Fruit fly (Drosophila melanogaster) whole organism, wandering third instar larva: ENCODE data around the gene alpha-Est5.

Experiments
- Abd-B ChIP-seq: fragments of >200 bp; optimal IDR thresholded peaks from 2 replicates; lab custom pipeline; 2017; ENCODE audit warnings: missing biosample characterization, missing genetic modification characterization
- CG32264 ChIP-seq: fragments of 200-800 bp; sonication (Bioruptor generic); optimal IDR thresholded peaks from 2 replicates; lab custom pipeline; 2016; ENCODE audit warnings: missing biosample characterization, missing genetic modification characterization
- CG9705 ChIP-seq: fragments of 200-800 bp; sonication (Bioruptor generic); optimal IDR thresholded peaks from 2 replicates; lab custom pipeline; 2018; ENCODE audit warnings: missing biosample characterization, mild to moderate bottlenecking, missing genetic modification characterization
- CrebA ChIP-seq: fragments of 200-800 bp; sonication (Bioruptor generic); optimal IDR thresholded peaks from 2 replicates; lab custom pipeline; 2016; ENCODE audit warnings: missing biosample characterization, mild to moderate bottlenecking, missing genetic modification characterization, borderline replicate concordance
- Dfd ChIP-seq: fragments of >200 bp; optimal IDR thresholded peaks from 2 replicates; lab custom pipeline; 2017; ENCODE audit warnings: missing biosample characterization, missing genetic modification characterization
- Dif ChIP-seq: fragments of 200-275, 200-300 bp; sonication (Bioruptor generic); optimal IDR thresholded peaks from 2 replicates; lab custom pipeline; 2018; ENCODE audit warnings: missing biosample characterization, missing genetic modification characterization; ENCODE audit not compliant: partially characterized antibody
- GATAd ChIP-seq: sonication (Bioruptor generic); optimal IDR thresholded peaks from 2 replicates; lab custom pipeline; 2016; ENCODE audit warnings: missing biosample characterization, missing genetic modification characterization
- HLH106 ChIP-seq: fragments of 200-800 bp; optimal IDR thresholded peaks from 3 replicates; lab custom pipeline; 2019; ENCODE audit warnings: missing biosample characterization, mild to moderate bottlenecking, missing genetic modification characterization, moderate library complexity
- Hnf4 ChIP-seq: fragments of 200-800 bp; sonication (Bioruptor generic); optimal IDR thresholded peaks from 2 replicates; lab custom pipeline; 2016; ENCODE audit warnings: missing biosample characterization, mild to moderate bottlenecking, missing genetic modification characterization
- Hr78 ChIP-seq: fragments of >200 bp; optimal IDR thresholded peaks from 2 replicates; lab custom pipeline; 2017; ENCODE audit warnings: missing biosample characterization, missing genetic modification characterization
- Hr83 ChIP-seq: fragments of 200-300 bp; sonication (Bioruptor generic); optimal IDR thresholded peaks from 2 replicates; lab custom pipeline; 2016; ENCODE audit warnings: missing biosample characterization, mild to moderate bottlenecking, missing genetic modification characterization, moderate library complexity; ENCODE audit not compliant: poor library complexity, severe bottlenecking
- Jra ChIP-seq: sonication (Bioruptor generic); optimal IDR thresholded peaks from 2 replicates; lab custom pipeline; 2016; ENCODE audit warnings: missing biosample characterization, missing genetic modification characterization
- Mio ChIP-seq: sonication (Bioruptor generic); optimal IDR thresholded peaks from 2 replicates; lab custom pipeline; 2016; ENCODE audit warnings: missing biosample characterization, missing genetic modification characterization
- Myc ChIP-seq: fragments of >200 bp; optimal IDR thresholded peaks from 2 replicates; lab custom pipeline; 2017
- N ChIP-seq: fragments of >200 bp; optimal IDR thresholded peaks from 2 replicates; lab custom pipeline; 2018; ENCODE audit warnings: missing biosample characterization, missing external identifiers, missing genetic modification characterization
- OdsH ChIP-seq: fragments of 200-800 bp; sonication (Bioruptor generic); optimal IDR thresholded peaks from 2 replicates; lab custom pipeline; 2016; ENCODE audit warnings: missing biosample characterization, mild to moderate bottlenecking, missing genetic modification characterization
- Rel ChIP-seq, 2 experiments: fragments of 200-800 bp; sonication (Bioruptor generic) in 1 of 2; optimal IDR thresholded peaks; 2 replicates in 1 of 2; 3 replicates in 1 of 2; lab custom pipeline; 2016 to 2019; ENCODE audit warnings: mild to moderate bottlenecking in 2 of 2, missing biosample characterization in 2 of 2, missing genetic modification characterization in 2 of 2, moderate library complexity in 1 of 2
- Sp1 ChIP-seq: fragments of 200-800 bp; sonication (Bioruptor generic); optimal IDR thresholded peaks from 3 replicates; lab custom pipeline; 2019; ENCODE audit warnings: missing biosample characterization, mild to moderate bottlenecking, missing genetic modification characterization, moderate library complexity
- Vsx2 ChIP-seq: fragments of 200-300, 225-300 bp; sonication (Bioruptor generic); optimal IDR thresholded peaks from 2 replicates; lab custom pipeline; 2018; ENCODE audit warnings: missing biosample characterization, missing genetic modification characterization; ENCODE audit not compliant: partially characterized antibody
- br ChIP-seq: fragments of 200-800 bp; sonication (Bioruptor generic); optimal IDR thresholded peaks from 2 replicates; lab custom pipeline; 2016; ENCODE audit warnings: missing biosample characterization, missing genetic modification characterization
- brk ChIP-seq: fragments of 200-800 bp; sonication (Bioruptor generic); optimal IDR thresholded peaks from 2 replicates; lab custom pipeline; 2016; ENCODE audit warnings: missing biosample characterization, mild to moderate bottlenecking, missing genetic modification characterization
- dl ChIP-seq, 2 experiments: fragments of 175-275, 200-275 bp in 1 of 2; fragments of 200-275 bp in 1 of 2; sonication (Bioruptor generic); optimal IDR thresholded peaks; lab custom pipeline; 2018; ENCODE audit warnings: mild to moderate bottlenecking in 2 of 2, missing biosample characterization in 2 of 2, missing genetic modification characterization in 2 of 2, moderate library complexity in 2 of 2; ENCODE audit not compliant: partially characterized antibody in 2 of 2, insufficient read depth in 1 of 2
- dmrt93B ChIP-seq: fragments of 200-800 bp; sonication (Bioruptor generic); optimal IDR thresholded peaks from 2 replicates; lab custom pipeline; 2018; ENCODE audit warnings: missing biosample characterization, mild to moderate bottlenecking, missing genetic modification characterization
- dsf ChIP-seq: sonication (Bioruptor generic); optimal IDR thresholded peaks from 2 replicates; lab custom pipeline; 2016; ENCODE audit warnings: missing biosample characterization, missing genetic modification characterization, borderline replicate concordance
- ey ChIP-seq: fragments of 200-800 bp; sonication (Bioruptor generic); optimal IDR thresholded peaks from 2 replicates; lab custom pipeline; 2016; ENCODE audit warnings: missing biosample characterization, missing genetic modification characterization
- foxo ChIP-seq, 2 experiments: fragments of 200-800 bp; sonication (Bioruptor generic); optimal IDR thresholded peaks; 2 replicates in 1 of 2; 3 replicates in 1 of 2; lab custom pipeline; 2016 to 2017; ENCODE audit warnings: missing biosample characterization in 2 of 2, missing genetic modification characterization in 2 of 2
- fru ChIP-seq: fragments of 200-800 bp; sonication (Bioruptor generic); optimal IDR thresholded peaks from 3 replicates; lab custom pipeline; 2016; ENCODE audit warnings: missing biosample characterization, mild to moderate bottlenecking, missing genetic modification characterization
- h ChIP-seq: fragments of 200-800 bp; sonication (Bioruptor generic); optimal IDR thresholded peaks from 3 replicates; lab custom pipeline; 2016; ENCODE audit warnings: missing biosample characterization, mild to moderate bottlenecking, missing genetic modification characterization
- jim ChIP-seq: fragments of 175-275, 200-325 bp; sonication (Bioruptor generic); optimal IDR thresholded peaks from 2 replicates; lab custom pipeline; 2016; ENCODE audit warnings: missing biosample characterization, mild to moderate bottlenecking, missing genetic modification characterization
- lola ChIP-seq: fragments of >200 bp; optimal IDR thresholded peaks from 2 replicates; lab custom pipeline; 2017; ENCODE audit warnings: missing biosample characterization, missing genetic modification characterization
- pan ChIP-seq: fragments of >200 bp; optimal IDR thresholded peaks from 2 replicates; lab custom pipeline; 2017
- psq ChIP-seq: fragments of 200-800 bp; sonication (Bioruptor generic); optimal IDR thresholded peaks from 3 replicates; lab custom pipeline; 2017; ENCODE audit warnings: missing biosample characterization, mild to moderate bottlenecking, missing genetic modification characterization, moderate library complexity
- rgr ChIP-seq: fragments of 200-800 bp; sonication (Bioruptor generic); optimal IDR thresholded peaks from 3 replicates; lab custom pipeline; 2016; ENCODE audit warnings: missing biosample characterization, mild to moderate bottlenecking, missing genetic modification characterization
- sage ChIP-seq: fragments of 200-800 bp; sonication (Bioruptor generic); optimal IDR thresholded peaks from 2 replicates; lab custom pipeline; 2016; ENCODE audit warnings: missing biosample characterization, mild to moderate bottlenecking, missing genetic modification characterization
- sv ChIP-seq: fragments of 200-800 bp; sonication (Bioruptor generic); optimal IDR thresholded peaks from 3 replicates; lab custom pipeline; 2016; ENCODE audit warnings: missing biosample characterization, missing genetic modification characterization
- tai ChIP-seq: sonication (Bioruptor generic); optimal IDR thresholded peaks from 2 replicates; lab custom pipeline; 2016; ENCODE audit warnings: missing biosample characterization, missing genetic modification characterization
- usp ChIP-seq: fragments of >200 bp; optimal IDR thresholded peaks from 2 replicates; lab custom pipeline; 2017; ENCODE audit warnings: missing biosample characterization, missing genetic modification characterization
- woc ChIP-seq: sonication (Bioruptor generic); optimal IDR thresholded peaks from 2 replicates; lab custom pipeline; 2016; ENCODE audit warnings: missing biosample characterization, mild to moderate bottlenecking, missing genetic modification characterization

alpha-Est5 gene

dm6 chr3R:7490884-7491283 is 45.3 kb downstream of the alpha-Est5 start:
- TF ChIP-seq Myc (no peak), Jra (GFP tag; lab: Kevin White, UChicago) (no peak), CG32264 (no peak), rgr (GFP tag; lab: Kevin White, UChicago) (peak; percentile 52), h (GFP tag; lab: Kevin White, UChicago) (peak; percentile 47), Mio (no peak), usp (GFP tag; lab: Kevin White, UChicago) (no peak), HLH106 (peak; percentile 67), Dfd (no peak), Hr78 (no peak), dl (GFP tag; optimal IDR thresholded peaks at IDR 0.05; lab: Kevin White, UChicago; ENCODE audit: insufficient read depth in 1 of 2, partially characterized antibody in 2 of 2) (no peak), tai (GFP tag; lab: Kevin White, UChicago) (peak; percentile 31), Rel (GFP tag; optimal IDR thresholded peaks at IDR 0.05; lab: Kevin White, UChicago) (no peak), Rel (tag; optimal IDR thresholded peaks at IDR 0.05; lab: Kevin White, UChicago) (no peak), ey (GFP tag; lab: Kevin White, UChicago) (peak; percentile 53), br (GFP tag; lab: Kevin White, UChicago) (no peak), psq (GFP tag; lab: Kevin White, UChicago) (peak; percentile 59), CrebA (GFP tag; lab: Kevin White, UChicago) (no peak), dsf (GFP tag; lab: Kevin White, UChicago) (no peak), pan (lab: Kevin White, UChicago) (no peak), Hr83 (GFP tag; lab: Kevin White, UChicago) (no peak), brk (no peak), GATAd (no peak), jim (GFP tag; lab: Kevin White, UChicago) (no peak), OdsH (peak; percentile 71), dmrt93B (GFP tag; lab: Kevin White, UChicago) (peak; percentile 27), Sp1 (GFP tag; lab: Kevin White, UChicago) (peak; percentile 64), Vsx2 (GFP tag; lab: Kevin White, UChicago) (no peak), lola (GFP tag; lab: Kevin White, UChicago) (no peak), CG9705 (GFP tag; lab: Kevin White, UChicago) (no peak), sv (GFP tag; lab: Kevin White, UChicago) (no peak), sage (no peak), fru (peak; percentile 32), N (GFP tag; lab: Kevin White, UChicago) (no peak), foxo (GFP tag; optimal IDR thresholded peaks at IDR 0.05; lab: Kevin White, UChicago) (peak in 1 of 2 experiments; percentile 72), Abd-B (GFP tag; lab: Kevin White, UChicago) (no peak), woc (peak; percentile 39), Hnf4 (peak; percentile 3), Dif (no peak)
- TF ChIP-seq, all 38 proteins: peak for 13

- no peak for TF ChIP-seq sage
- no peak for TF ChIP-seq Rel (GFP tag; optimal IDR thresholded peaks at IDR 0.05; lab: Kevin White, UChicago)
- no peak for TF ChIP-seq Rel (tag; optimal IDR thresholded peaks at IDR 0.05; lab: Kevin White, UChicago)
- no peak for TF ChIP-seq Hr78
- no peak for TF ChIP-seq usp (GFP tag; lab: Kevin White, UChicago)
- no peak for TF ChIP-seq rgr (GFP tag; lab: Kevin White, UChicago)
- TF ChIP-seq woc: no peak
- TF ChIP-seq lola (GFP tag; lab: Kevin White, UChicago): no peak
- no peak for TF ChIP-seq sv (GFP tag; lab: Kevin White, UChicago)
- TF ChIP-seq HLH106: no peak
- TF ChIP-seq Mio: no peak
- TF ChIP-seq dsf (GFP tag; lab: Kevin White, UChicago): no peak
- no peak for TF ChIP-seq br (GFP tag; lab: Kevin White, UChicago)
- no peak for TF ChIP-seq foxo (GFP tag; optimal IDR thresholded peaks at IDR 0.05; lab: Kevin White, UChicago)
- TF ChIP-seq Sp1 (GFP tag; lab: Kevin White, UChicago): no peak
- no peak for TF ChIP-seq dmrt93B (GFP tag; lab: Kevin White, UChicago)
- TF ChIP-seq tai (GFP tag; lab: Kevin White, UChicago): no peak
- TF ChIP-seq ey (GFP tag; lab: Kevin White, UChicago): no peak
- TF ChIP-seq dl (GFP tag; optimal IDR thresholded peaks at IDR 0.05; lab: Kevin White, UChicago; ENCODE audit: insufficient read depth in 1 of 2, partially characterized antibody in 2 of 2): no peak
Observed at dm6 chr3R:7489902-7490301, 46.3 kb downstream of the alpha-Est5 start.
